Fruit fly (Drosophila melanogaster): ENCODE data around the gene Drp1.
A peak's percentile ranks its signal among the peaks of the same experiment; 100 is the strongest.

Gene Drp1

DNA sequence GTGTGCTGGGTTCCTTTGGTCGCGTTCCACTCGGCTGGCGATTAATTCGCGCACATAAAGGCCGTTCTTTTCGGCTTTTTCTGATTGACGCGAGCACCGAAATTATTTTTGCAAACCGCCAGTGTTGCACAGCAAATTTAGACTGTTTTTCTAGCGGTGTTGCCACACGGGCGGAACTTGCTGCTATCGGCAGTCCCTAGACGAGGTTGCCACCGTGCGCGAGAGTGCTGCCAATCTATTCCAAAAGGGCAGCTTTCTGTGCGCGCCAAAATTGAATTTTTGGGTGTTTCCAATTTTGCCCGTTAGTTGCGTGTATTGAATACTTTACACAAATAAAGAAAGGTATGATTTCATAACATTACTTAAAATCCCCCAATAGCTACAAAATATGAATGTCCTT, at the start of gene Drp1:
Gene Drp1, minus strand, starts transcription at position 146 of the 400 bp plus-strand sequence.
- TF ChIP-seq CG1620 (GFP tag; optimal IDR thresholded peaks at IDR 0.05) = peak; percentile 58
- peak; percentile 62 for TF ChIP-seq CG7101 (tag; optimal IDR thresholded peaks at IDR 0.05)
- peak; percentile 6 for TF ChIP-seq cic (GFP tag; optimal IDR thresholded peaks at IDR 0.05)
- peak; percentile 3 for TF ChIP-seq CG14711 (tag; optimal IDR thresholded peaks at IDR 0.05)
- TF ChIP-seq CG7045 (GFP tag; optimal IDR thresholded peaks at IDR 0.05) = peak; percentile 1
- peak; percentile 74 for TF ChIP-seq Crg-1 (GFP tag; optimal IDR thresholded peaks at IDR 0.05)
- peak; percentile 53 for TF ChIP-seq pad (GFP tag; optimal IDR thresholded peaks at IDR 0.05)
- TF ChIP-seq CG11617 (GFP tag; optimal IDR thresholded peaks at IDR 0.05) = no peak
- peak; percentile 41 for TF ChIP-seq Hr96 (GFP tag; optimal IDR thresholded peaks at IDR 0.05)
- peak; percentile 47 for TF ChIP-seq Mnt (GFP tag; optimal IDR thresholded peaks at IDR 0.05)
- peak; percentile 29 for TF ChIP-seq ovo (GFP tag; optimal IDR thresholded peaks at IDR 0.05)
- peak; percentile 26 for TF ChIP-seq CG12768 (GFP tag; optimal IDR thresholded peaks at IDR 0.05)
- peak; percentile 17 for TF ChIP-seq Clk (GFP tag; optimal IDR thresholded peaks at IDR 0.05)
- no peak for TF ChIP-seq toe (GFP tag; optimal IDR thresholded peaks at IDR 0.05)
- no peak for TF ChIP-seq tj (GFP tag; optimal IDR thresholded peaks at IDR 0.05)
- no peak for TF ChIP-seq CG5204 (GFP tag; optimal IDR thresholded peaks at IDR 0.05)
- TF ChIP-seq CG33017 (tag; optimal IDR thresholded peaks at IDR 0.05) = no peak

DNA sequence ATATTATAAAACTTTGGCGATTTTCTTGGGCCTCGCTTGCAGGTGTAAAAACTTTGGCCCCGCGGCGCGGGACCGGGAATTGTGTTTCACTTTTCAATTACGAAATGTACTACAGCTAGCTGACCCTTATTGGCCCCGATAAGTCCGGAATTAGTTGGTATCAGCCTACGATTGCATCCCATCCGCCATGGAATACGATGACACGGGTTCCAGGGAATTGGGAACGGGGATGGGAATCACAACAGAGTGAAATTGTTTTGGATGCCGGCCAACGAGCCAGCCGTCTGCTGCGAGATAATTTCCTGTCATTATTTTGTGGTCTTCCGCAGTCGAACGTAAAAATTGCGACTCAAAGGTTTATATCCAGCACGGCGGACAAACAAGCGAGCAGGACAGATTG, 43.5 kb upstream of the Drp1 start:
- no peak for TF ChIP-seq CG5204 (GFP tag; optimal IDR thresholded peaks at IDR 0.05)
- no peak for TF ChIP-seq Hr96 (GFP tag; optimal IDR thresholded peaks at IDR 0.05)
- no peak for TF ChIP-seq CG33017 (tag; optimal IDR thresholded peaks at IDR 0.05)
- no peak for TF ChIP-seq cnc (optimal IDR thresholded peaks at IDR 0.05)
- no peak for TF ChIP-seq tj (GFP tag; optimal IDR thresholded peaks at IDR 0.05)
- no peak for TF ChIP-seq CG1620 (GFP tag; optimal IDR thresholded peaks at IDR 0.05)
- TF ChIP-seq CG7101 (tag; optimal IDR thresholded peaks at IDR 0.05) = no peak
- TF ChIP-seq CG12768 (GFP tag; optimal IDR thresholded peaks at IDR 0.05) = no peak
- no peak for TF ChIP-seq CG7045 (GFP tag; optimal IDR thresholded peaks at IDR 0.05)
- TF ChIP-seq CG11617 (GFP tag; optimal IDR thresholded peaks at IDR 0.05) = no peak
- no peak for TF ChIP-seq bab1 (GFP tag; optimal IDR thresholded peaks at IDR 0.05)

DNA sequence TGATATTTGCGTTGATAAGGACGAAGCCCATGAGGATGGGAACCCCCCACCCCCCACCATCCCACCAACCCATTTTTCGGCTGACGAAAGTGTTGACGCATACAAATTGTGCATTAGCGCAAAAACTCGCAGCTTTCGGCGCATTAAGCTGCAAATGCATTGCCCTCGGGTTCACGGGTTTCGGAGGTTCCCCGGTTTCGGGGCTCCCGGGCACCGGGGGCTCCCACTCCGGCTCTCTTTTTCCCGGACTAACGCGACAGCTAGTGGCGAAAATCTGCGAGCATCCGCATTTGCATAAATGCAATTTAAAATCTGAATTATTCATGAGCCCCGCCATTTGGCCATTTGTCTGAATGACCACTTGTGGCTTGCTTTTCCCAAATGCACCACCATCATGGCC, 42.3 kb upstream of the Drp1 start:
- TF ChIP-seq Crg-1 (GFP tag; optimal IDR thresholded peaks at IDR 0.05) (no peak), Clk (GFP tag; optimal IDR thresholded peaks at IDR 0.05) (no peak), CG5204 (GFP tag; optimal IDR thresholded peaks at IDR 0.05) (no peak), Mnt (GFP tag; optimal IDR thresholded peaks at IDR 0.05) (no peak), CG1620 (GFP tag; optimal IDR thresholded peaks at IDR 0.05) (no peak), toe (GFP tag; optimal IDR thresholded peaks at IDR 0.05) (no peak)

DNA sequence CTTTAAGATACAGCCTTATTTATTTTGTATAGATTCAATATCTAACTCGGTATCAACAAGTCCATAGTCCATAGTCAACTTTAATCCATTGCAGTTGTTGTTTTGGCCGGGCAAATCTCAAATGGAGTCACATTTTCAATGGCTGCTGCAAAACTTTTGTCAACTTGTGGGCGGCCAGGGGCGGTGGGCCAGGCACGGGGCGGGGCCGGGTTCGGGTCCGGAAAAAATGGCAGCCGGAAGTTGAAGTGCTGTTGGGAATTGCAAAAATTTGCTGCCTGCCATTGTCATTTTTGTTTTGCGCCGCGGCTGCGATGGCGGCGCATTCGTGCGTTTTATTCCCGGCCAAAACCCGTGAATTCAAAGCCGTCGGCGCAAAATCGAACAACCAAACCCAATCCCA, 38.7 kb upstream of the Drp1 start:
- TF ChIP-seq cnc (optimal IDR thresholded peaks at IDR 0.05) = no peak
- TF ChIP-seq pad (GFP tag; optimal IDR thresholded peaks at IDR 0.05) = no peak
- no peak for TF ChIP-seq CG1620 (GFP tag; optimal IDR thresholded peaks at IDR 0.05)
- no peak for TF ChIP-seq bab1 (GFP tag; optimal IDR thresholded peaks at IDR 0.05)
- no peak for TF ChIP-seq kay (GFP tag; ENCODE audit: borderline replicate concordance)
- TF ChIP-seq CG12768 (GFP tag; optimal IDR thresholded peaks at IDR 0.05) = no peak
- no peak for TF ChIP-seq Crg-1 (GFP tag; optimal IDR thresholded peaks at IDR 0.05)
- TF ChIP-seq cic (GFP tag; optimal IDR thresholded peaks at IDR 0.05) = no peak
- TF ChIP-seq CG11617 (GFP tag; optimal IDR thresholded peaks at IDR 0.05) = no peak
- no peak for TF ChIP-seq tj (GFP tag; optimal IDR thresholded peaks at IDR 0.05)
- TF ChIP-seq CG7045 (GFP tag; optimal IDR thresholded peaks at IDR 0.05) = no peak
- TF ChIP-seq CG14711 (tag; optimal IDR thresholded peaks at IDR 0.05) = no peak
- no peak for TF ChIP-seq ovo (GFP tag; optimal IDR thresholded peaks at IDR 0.05)
- TF ChIP-seq CG5204 (GFP tag; optimal IDR thresholded peaks at IDR 0.05) = no peak
- TF ChIP-seq CG33017 (tag; optimal IDR thresholded peaks at IDR 0.05) = no peak
- no peak for TF ChIP-seq Hr96 (GFP tag; optimal IDR thresholded peaks at IDR 0.05)
- no peak for TF ChIP-seq Mnt (GFP tag; optimal IDR thresholded peaks at IDR 0.05)
- TF ChIP-seq CG7101 (tag; optimal IDR thresholded peaks at IDR 0.05) = no peak
- no peak for TF ChIP-seq Clk (GFP tag; optimal IDR thresholded peaks at IDR 0.05)
- TF ChIP-seq toe (GFP tag; optimal IDR thresholded peaks at IDR 0.05) = no peak

DNA sequence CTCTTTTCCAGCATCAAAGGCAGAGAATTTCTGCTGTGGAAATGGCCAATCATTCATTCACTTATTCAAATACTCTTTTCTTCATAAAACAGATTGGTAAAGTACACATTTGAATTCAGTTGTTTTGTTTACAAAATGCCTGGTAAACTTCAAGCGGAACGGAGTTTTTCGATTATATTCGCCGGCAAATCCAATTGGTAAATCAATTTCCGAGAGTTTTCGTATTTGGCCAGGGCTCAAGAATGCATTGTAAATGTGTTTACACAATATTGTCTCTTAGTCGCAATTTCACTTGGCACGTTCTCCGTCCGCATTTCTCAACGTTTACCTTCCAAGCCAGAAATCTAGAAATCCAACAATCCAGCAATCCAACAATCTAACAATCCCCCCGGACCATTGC, 34.7 kb upstream of the Drp1 start, which contains the start of gene CG43403:
Gene CG43403, plus strand, starts transcription at position 301 of the 400 bp plus-strand sequence.
- no peak for TF ChIP-seq Mnt (GFP tag; optimal IDR thresholded peaks at IDR 0.05)
- no peak for TF ChIP-seq pad (GFP tag; optimal IDR thresholded peaks at IDR 0.05)
- TF ChIP-seq CG12768 (GFP tag; optimal IDR thresholded peaks at IDR 0.05) = no peak
- no peak for TF ChIP-seq Hr96 (GFP tag; optimal IDR thresholded peaks at IDR 0.05)
- TF ChIP-seq cnc (optimal IDR thresholded peaks at IDR 0.05) = no peak
- no peak for TF ChIP-seq ovo (GFP tag; optimal IDR thresholded peaks at IDR 0.05)
- no peak for TF ChIP-seq CG7101 (tag; optimal IDR thresholded peaks at IDR 0.05)
- TF ChIP-seq kay (GFP tag; ENCODE audit: borderline replicate concordance) = no peak
- no peak for TF ChIP-seq toe (GFP tag; optimal IDR thresholded peaks at IDR 0.05)
- TF ChIP-seq Clk (GFP tag; optimal IDR thresholded peaks at IDR 0.05) = no peak
- TF ChIP-seq cic (GFP tag; optimal IDR thresholded peaks at IDR 0.05) = no peak
- TF ChIP-seq CG33017 (tag; optimal IDR thresholded peaks at IDR 0.05) = no peak
- no peak for TF ChIP-seq CG7045 (GFP tag; optimal IDR thresholded peaks at IDR 0.05)
- TF ChIP-seq CG14711 (tag; optimal IDR thresholded peaks at IDR 0.05) = no peak
- no peak for TF ChIP-seq bab1 (GFP tag; optimal IDR thresholded peaks at IDR 0.05)
- TF ChIP-seq CG11617 (GFP tag; optimal IDR thresholded peaks at IDR 0.05) = no peak

DNA sequence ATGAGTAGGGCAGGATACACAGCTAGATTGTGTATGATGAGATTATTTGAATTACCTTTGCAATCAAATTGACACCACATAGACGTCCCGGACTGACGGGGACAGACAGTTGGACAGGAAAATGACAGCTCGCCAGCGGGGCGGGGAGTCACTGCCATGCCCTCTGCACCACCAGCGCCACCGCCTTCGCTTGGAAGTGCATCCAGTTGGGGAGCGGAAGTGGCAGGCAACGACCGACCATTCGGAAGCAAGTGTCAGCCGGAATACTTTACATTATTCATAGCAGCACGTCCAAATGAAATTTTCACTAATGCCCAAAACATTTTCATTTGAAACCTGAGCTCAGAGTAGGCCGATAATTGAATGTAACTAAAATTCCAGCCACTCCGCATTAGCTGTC, 24.5 kb upstream of the Drp1 start, which contains the start of gene CG15395:
Gene CG15395, plus strand, starts transcription at position 301 of the 400 bp plus-strand sequence.
- TF ChIP-seq CG11617 (GFP tag; optimal IDR thresholded peaks at IDR 0.05) (no peak), CG1620 (GFP tag; optimal IDR thresholded peaks at IDR 0.05) (no peak), Crg-1 (GFP tag; optimal IDR thresholded peaks at IDR 0.05) (no peak), ovo (GFP tag; optimal IDR thresholded peaks at IDR 0.05) (no peak), cnc (optimal IDR thresholded peaks at IDR 0.05) (no peak), kay (GFP tag; ENCODE audit: borderline replicate concordance) (no peak), cic (GFP tag; optimal IDR thresholded peaks at IDR 0.05) (no peak), tj (GFP tag; optimal IDR thresholded peaks at IDR 0.05) (no peak), Clk (GFP tag; optimal IDR thresholded peaks at IDR 0.05) (no peak), Mnt (GFP tag; optimal IDR thresholded peaks at IDR 0.05) (no peak), pad (GFP tag; optimal IDR thresholded peaks at IDR 0.05) (no peak), CG7045 (GFP tag; optimal IDR thresholded peaks at IDR 0.05) (no peak), CG14711 (tag; optimal IDR thresholded peaks at IDR 0.05) (no peak), CG7101 (tag; optimal IDR thresholded peaks at IDR 0.05) (no peak), toe (GFP tag; optimal IDR thresholded peaks at IDR 0.05) (no peak), CG5204 (GFP tag; optimal IDR thresholded peaks at IDR 0.05) (no peak)

Measured in whole organism, adult.